Fruit fly (Drosophila melanogaster) whole organism, pupa: ENCODE measurements around the gene CG5823.

Source experiments
- CG10348 ChIP-seq: fragments of 200-800 bp; sonication (Bioruptor generic); IDR thresholded peaks from 2 replicates; pipeline ENCODE4 v1.3.6; 2022; ENCODE audit warnings: missing biosample characterization, missing genetic modification characterization
- CG15710 ChIP-seq: fragments of 200-800 bp; sonication (Bioruptor generic); optimal IDR thresholded peaks from 2 replicates; lab custom pipeline; 2018; ENCODE audit warnings: missing biosample characterization, mild to moderate bottlenecking, missing genetic modification characterization, moderate library complexity
- CG17806 ChIP-seq: fragments of 200-800 bp; sonication (Bioruptor generic); optimal IDR thresholded peaks from 2 replicates; lab custom pipeline; 2018; ENCODE audit warnings: missing biosample characterization, mild to moderate bottlenecking, missing genetic modification characterization, moderate library complexity
- CG34367 ChIP-seq: fragments of 200-800 bp; sonication (Bioruptor generic); optimal IDR thresholded peaks from 2 replicates; lab custom pipeline; 2018; ENCODE audit warnings: missing biosample characterization, mild to moderate bottlenecking, missing genetic modification characterization
- CG4496 ChIP-seq: fragments of 200-800 bp; sonication (Bioruptor generic); IDR thresholded peaks from 3 replicates; pipeline ENCODE4 v1.3.6; 2022; ENCODE audit warnings: missing biosample characterization, missing genetic modification characterization
- CG8159 ChIP-seq: fragments of 200-800 bp; sonication (Bioruptor generic); optimal IDR thresholded peaks from 3 replicates; lab custom pipeline; 2018; ENCODE audit warnings: missing biosample characterization, mild to moderate bottlenecking, missing genetic modification characterization, moderate library complexity
- CG8301 ChIP-seq: fragments of 200-800 bp; sonication (Bioruptor generic); optimal IDR thresholded peaks from 2 replicates; lab custom pipeline; 2018; ENCODE audit warnings: missing biosample characterization, mild to moderate bottlenecking, missing genetic modification characterization
- EcR ChIP-seq: fragments of 200-800 bp; sonication (Bioruptor generic); optimal IDR thresholded peaks from 3 replicates; lab custom pipeline; 2019; ENCODE audit warnings: missing biosample characterization, missing genetic modification characterization, mild to moderate bottlenecking, moderate library complexity, missing genetic modification reagents
- Pif1B ChIP-seq: fragments of 200-800 bp; sonication (Bioruptor generic); optimal IDR thresholded peaks from 3 replicates; lab custom pipeline; 2016; ENCODE audit warnings: missing biosample characterization, missing genetic modification characterization
- Snoo ChIP-seq: fragments of 200-800 bp; sonication (Bioruptor generic); optimal IDR thresholded peaks from 3 replicates; lab custom pipeline; 2017; ENCODE audit warnings: missing biosample characterization, mild to moderate bottlenecking, missing genetic modification characterization, inconsistent platforms
- fd96Ca ChIP-seq: fragments of 200-800 bp; sonication (Bioruptor generic); IDR thresholded peaks from 3 replicates; pipeline ENCODE4 v1.3.6; 2022; ENCODE audit warnings: missing biosample characterization, missing genetic modification characterization
- gl ChIP-seq: fragments of 200-800 bp; sonication (Bioruptor generic); optimal IDR thresholded peaks from 2 replicates; lab custom pipeline; 2018; ENCODE audit warnings: missing biosample characterization, mild to moderate bottlenecking, missing genetic modification characterization

DNA sequence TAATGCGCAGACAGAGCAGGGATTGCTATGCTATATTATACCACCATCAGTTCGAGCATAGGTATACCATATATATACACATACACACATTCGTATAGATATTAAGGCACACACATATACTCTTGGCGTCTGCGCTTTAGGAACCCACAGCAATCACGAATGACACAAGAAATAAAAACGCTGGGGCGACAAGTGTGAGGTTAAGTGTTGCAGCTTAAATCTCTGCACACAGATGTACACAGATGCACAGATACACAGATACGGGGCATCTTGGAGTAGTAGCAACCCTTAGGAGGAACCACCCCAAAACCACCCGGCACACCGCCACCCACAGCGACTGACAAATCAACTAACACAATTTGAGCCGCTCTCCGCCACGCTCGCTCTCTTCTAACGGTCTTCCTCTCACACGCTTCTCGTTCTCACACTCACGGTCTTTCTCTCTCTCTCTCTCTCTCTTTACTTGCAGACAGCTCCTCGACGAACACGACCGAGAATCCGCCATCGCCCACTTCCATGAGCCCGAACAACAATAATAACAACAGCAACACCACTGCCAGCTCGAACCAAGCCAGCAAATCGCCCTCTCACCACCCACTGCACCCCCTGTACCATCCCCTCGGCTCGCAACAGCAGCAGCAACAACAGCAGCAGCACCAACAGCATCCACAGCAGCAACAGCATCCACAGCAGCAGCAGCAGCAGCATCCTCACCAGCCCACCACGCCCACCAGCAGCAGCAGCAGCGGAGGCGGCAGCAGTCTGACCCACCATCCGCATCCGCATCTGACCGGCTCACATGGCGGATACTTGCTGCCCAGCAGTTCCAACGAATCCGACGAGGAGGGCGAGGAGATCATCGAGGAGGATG lies 32.5 kb upstream of the CG5823 start:
- TF ChIP-seq CG15710 (no peak), CG17806 (tag; lab: Kevin White, UChicago) (no peak), Pif1B (GFP tag; lab: Kevin White, UChicago) (no peak), EcR (GFP tag; lab: Kevin White, UChicago) (no peak), gl (tag; lab: Kevin White, UChicago) (no peak), CG10348 (no peak), CG34367 (tag; lab: Kevin White, UChicago) (no peak), Snoo (tag; lab: Kevin White, UChicago) (no peak), CG4496 (GFP tag; lab: Robert Waterston, UW) (no peak), CG8159 (tag; lab: Kevin White, UChicago) (no peak), CG8301 (no peak), fd96Ca (no peak)
